Worm (Caenorhabditis elegans): ENCODE results near the gene bpnt-1.

ce11 chrII:4405358-4405757 lies 14.7 kb upstream of the bpnt-1 start, which contains the start of gene ZK430.5:
- no peak for TF ChIP-seq lin-32 (GFP tag; optimal IDR thresholded peaks at IDR 0.05)
- TF ChIP-seq mep-1 (tag; optimal IDR thresholded peaks at IDR 0.05) = no peak
- no peak for TF ChIP-seq nhr-28 (tag; optimal IDR thresholded peaks at IDR 0.05)
- no peak for TF ChIP-seq pha-4 (tag; optimal IDR thresholded peaks at IDR 0.05)
- TF ChIP-seq unc-62 (GFP tag; optimal IDR thresholded peaks at IDR 0.05) = no peak
- no peak for TF ChIP-seq blmp-1 (tag; optimal IDR thresholded peaks at IDR 0.05)
- TF ChIP-seq lin-13 (tag; optimal IDR thresholded peaks at IDR 0.05) = no peak
- no peak for TF ChIP-seq ceh-39 (tag; optimal IDR thresholded peaks at IDR 0.05)
